Fruit fly (Drosophila melanogaster) whole organism, embryonic: ENCODE measurements around the gene cbt.

Source experiments
- B-H1 ChIP-seq: fragments of 200-800 bp; sonication (Bioruptor generic); IDR thresholded peaks from 3 replicates; pipeline ENCODE4 v1.3.6; 2022; ENCODE audit warnings: missing biosample characterization, missing genetic modification characterization
- BEAF-32 ChIP-seq: fragments of 200-800 bp; sonication (Bioruptor generic); optimal IDR thresholded peaks from 3 replicates; lab custom pipeline; 2017; ENCODE audit warnings: missing biosample characterization, missing genetic modification characterization, mild to moderate bottlenecking, moderate library complexity, missing genetic modification reagents
- CG10267 ChIP-seq: fragments of 200-800 bp; sonication (Bioruptor generic); optimal IDR thresholded peaks from 2 replicates; lab custom pipeline; 2018; ENCODE audit warnings: missing biosample characterization, mild to moderate bottlenecking, missing genetic modification characterization, moderate library complexity
- CG10462 ChIP-seq: fragments of 200-800 bp; sonication (Bioruptor generic); optimal IDR thresholded peaks from 2 replicates; lab custom pipeline; 2016; ENCODE audit warnings: missing biosample characterization, missing genetic modification characterization
- CG10979 ChIP-seq: fragments of 200-800 bp; sonication (Bioruptor generic); optimal IDR thresholded peaks from 2 replicates; lab custom pipeline; 2018; ENCODE audit warnings: missing biosample characterization, mild to moderate bottlenecking, missing genetic modification characterization, moderate library complexity
- CG11093 ChIP-seq: fragments of 200-800 bp; sonication (Bioruptor generic); IDR thresholded peaks from 3 replicates; pipeline ENCODE4 v1.3.6; 2022; ENCODE audit warnings: missing biosample characterization, missing genetic modification characterization
- CG11398 ChIP-seq: fragments of 200-800 bp; sonication (Bioruptor generic); optimal IDR thresholded peaks from 2 replicates; lab custom pipeline; 2016; ENCODE audit warnings: missing biosample characterization, missing genetic modification characterization
- CG12391 ChIP-seq: fragments of 200-800 bp; sonication (Bioruptor generic); optimal IDR thresholded peaks from 3 replicates; lab custom pipeline; 2018; ENCODE audit warnings: missing biosample characterization, mild to moderate bottlenecking, missing genetic modification characterization, moderate library complexity
- CG14050 ChIP-seq: fragments of 200-800 bp; sonication (Bioruptor generic); IDR thresholded peaks from 3 replicates; pipeline ENCODE4 v1.3.6; 2022; ENCODE audit warnings: missing biosample characterization, missing genetic modification characterization
- CG14965 ChIP-seq: fragments of 200-800 bp; sonication (Bioruptor generic); optimal IDR thresholded peaks from 2 replicates; lab custom pipeline; 2016; ENCODE audit warnings: missing biosample characterization, missing genetic modification characterization, borderline replicate concordance
- CG15269 ChIP-seq: fragments of 200-800 bp; sonication (Bioruptor generic); optimal IDR thresholded peaks from 2 replicates; lab custom pipeline; 2018; ENCODE audit warnings: missing biosample characterization, mild to moderate bottlenecking, missing genetic modification characterization, moderate library complexity
- CG15479 ChIP-seq: fragments of 200-800 bp; sonication (Bioruptor generic); optimal IDR thresholded peaks from 3 replicates; lab custom pipeline; 2019; ENCODE audit warnings: missing biosample characterization, mild to moderate bottlenecking, missing genetic modification characterization, moderate library complexity
- CG17829 ChIP-seq: fragments of 200-800 bp; optimal IDR thresholded peaks from 2 replicates; lab custom pipeline; 2019; ENCODE audit warnings: missing biosample characterization, mild to moderate bottlenecking, missing genetic modification characterization, moderate library complexity
- CG18011 ChIP-seq: fragments of 200-800 bp; sonication (Bioruptor generic); optimal IDR thresholded peaks from 2 replicates; lab custom pipeline; 2017; ENCODE audit warnings: missing biosample characterization, missing genetic modification characterization, mild to moderate bottlenecking, moderate library complexity, missing genotype
- CG2678 ChIP-seq: fragments of 200-800 bp; sonication (Bioruptor generic); optimal IDR thresholded peaks from 3 replicates; lab custom pipeline; 2019; ENCODE audit warnings: missing biosample characterization, mild to moderate bottlenecking, missing genetic modification characterization, moderate library complexity
- CG3163 ChIP-seq: fragments of 200-800 bp; sonication (Bioruptor generic); optimal IDR thresholded peaks from 3 replicates; lab custom pipeline; 2016; ENCODE audit warnings: missing biosample characterization, missing genetic modification characterization
- CG32772 ChIP-seq: fragments of 200-800 bp; sonication (Bioruptor generic); IDR thresholded peaks from 2 replicates; pipeline ENCODE4 v1.3.6; 2022; ENCODE audit warnings: missing biosample characterization, missing genetic modification characterization
- CG4617 ChIP-seq: fragments of 200-800 bp; sonication (Bioruptor generic); optimal IDR thresholded peaks from 3 replicates; lab custom pipeline; 2016; ENCODE audit warnings: missing biosample characterization, missing genetic modification characterization, borderline replicate concordance
- CG6813 ChIP-seq: fragments of 200-800 bp; sonication (Bioruptor generic); optimal IDR thresholded peaks from 2 replicates; lab custom pipeline; 2017; ENCODE audit warnings: missing biosample characterization, missing genetic modification characterization, mild to moderate bottlenecking, moderate library complexity, missing genetic modification reagents
- CG7357 ChIP-seq: fragments of 200-800 bp; sonication (Bioruptor generic); IDR thresholded peaks from 3 replicates; pipeline ENCODE4 v1.3.6; 2022; ENCODE audit warnings: missing biosample characterization, missing genetic modification characterization
- CG7372 ChIP-seq: fragments of 200-800 bp; sonication (Bioruptor generic); IDR thresholded peaks from 2 replicates; pipeline ENCODE4 v1.3.6; 2022; ENCODE audit warnings: missing biosample characterization, missing genetic modification characterization
- CG7928 ChIP-seq: fragments of 200-800 bp; sonication (Bioruptor generic); optimal IDR thresholded peaks from 2 replicates; lab custom pipeline; 2017; ENCODE audit warnings: missing biosample characterization, mild to moderate bottlenecking, missing genetic modification characterization
- CG9817 ChIP-seq: fragments of 200-800 bp; sonication (Bioruptor generic); optimal IDR thresholded peaks from 2 replicates; lab custom pipeline; 2018; ENCODE audit warnings: missing biosample characterization, mild to moderate bottlenecking, missing genetic modification characterization, moderate library complexity
- D ChIP-seq, 2 experiments: fragments of 200-800 bp in 1 of 2; fragments of >200 bp in 1 of 2; sonication (Bioruptor generic) in 1 of 2; optimal IDR thresholded peaks; 2 replicates in 1 of 2; 3 replicates in 1 of 2; lab custom pipeline; 2017; ENCODE audit warnings: mild to moderate bottlenecking in 1 of 2, missing biosample characterization in 1 of 2, missing genetic modification characterization in 1 of 2, missing genetic modification reagents in 1 of 2
- Dek ChIP-seq: fragments of 200-800 bp; sonication (Bioruptor generic); optimal IDR thresholded peaks from 3 replicates; lab custom pipeline; 2019; ENCODE audit warnings: missing biosample characterization, mild to moderate bottlenecking, missing genetic modification characterization, moderate library complexity
- E2f2 ChIP-seq: fragments of 200-800 bp; sonication (Bioruptor generic); IDR thresholded peaks from 2 replicates; pipeline ENCODE4 v1.3.6; 2022; ENCODE audit warnings: missing biosample characterization, missing genetic modification characterization
- Hr39 ChIP-seq: fragments of >200 bp; optimal IDR thresholded peaks from 2 replicates; lab custom pipeline; 2017
- Hr51 ChIP-seq, 2 experiments: fragments of 200-800 bp; sonication (Bioruptor generic); optimal IDR thresholded peaks; 2 replicates in 1 of 2; 3 replicates in 1 of 2; lab custom pipeline; 2016 to 2018; ENCODE audit warnings: missing biosample characterization in 2 of 2, missing genetic modification characterization in 2 of 2, mild to moderate bottlenecking in 1 of 2, moderate library complexity in 1 of 2
- Mad ChIP-seq: fragments of 200-800 bp; sonication (Bioruptor generic); optimal IDR thresholded peaks from 2 replicates; lab custom pipeline; 2016; ENCODE audit warnings: missing biosample characterization, missing genetic modification characterization
- Xrp1 ChIP-seq: fragments of 200-800 bp; sonication (Bioruptor generic); IDR thresholded peaks from 2 replicates; pipeline ENCODE4 v1.3.6; 2022; ENCODE audit warnings: missing biosample characterization, missing genetic modification characterization
- ato ChIP-seq: fragments of 200-800 bp; sonication (Bioruptor generic); IDR thresholded peaks from 2 replicates; pipeline ENCODE4 v1.3.6; 2022; ENCODE audit warnings: missing biosample characterization, missing genetic modification characterization; ENCODE audit not compliant: partially characterized antibody
- crol ChIP-seq: fragments of 200-800 bp; sonication (Bioruptor generic); IDR thresholded peaks from 2 replicates; pipeline ENCODE4 v1.3.6; 2022; ENCODE audit warnings: missing biosample characterization, missing genetic modification characterization
- eve ChIP-seq, 2 experiments: fragments of >200 bp; optimal IDR thresholded peaks; 2 replicates each; lab custom pipeline; 2017; ENCODE audit warnings: missing biosample characterization in 2 of 2, missing genetic modification characterization in 2 of 2
- ewg ChIP-seq: fragments of 200-800 bp; sonication (Bioruptor generic); optimal IDR thresholded peaks from 3 replicates; lab custom pipeline; 2017; ENCODE audit warnings: mild to moderate bottlenecking, missing biosample characterization, missing genetic modification reagents, missing genetic modification characterization
- eyg ChIP-seq: fragments of 200-800 bp; sonication (Bioruptor generic); optimal IDR thresholded peaks from 3 replicates; lab custom pipeline; 2016; ENCODE audit warnings: missing biosample characterization, missing genetic modification characterization
- klu ChIP-seq: fragments of 200-800 bp; sonication (Bioruptor generic); IDR thresholded peaks from 2 replicates; pipeline ENCODE4 v1.3.6; 2022; ENCODE audit warnings: missing biosample characterization, missing genetic modification characterization
- maf-S ChIP-seq: fragments of 200-800 bp; sonication (Bioruptor generic); optimal IDR thresholded peaks from 2 replicates; lab custom pipeline; 2016; ENCODE audit warnings: missing biosample characterization, missing genetic modification characterization
- pan ChIP-seq, 4 experiments: fragments of >200 bp in 3 of 4; fragments of 200-800 bp in 1 of 4; sonication (Bioruptor generic) in 1 of 4; optimal IDR thresholded peaks in 3 of 4; IDR thresholded peaks in 1 of 4; 2 replicates each; pipeline versions ENCODE4 v1.3.6 to Lab custom; 2017 to 2022; ENCODE audit warnings: missing biosample characterization in 2 of 4, missing genetic modification characterization in 2 of 4, mixed read lengths in 1 of 4
- peb ChIP-seq: fragments of 200-800 bp; sonication (Bioruptor generic); IDR thresholded peaks from 2 replicates; pipeline ENCODE4 v1.3.6; 2022; ENCODE audit warnings: missing biosample characterization, missing genetic modification characterization
- sc ChIP-seq, 3 experiments: fragments of >200 bp in 2 of 3; fragments of 200-800 bp in 1 of 3; sonication (Bioruptor generic) in 1 of 3; optimal IDR thresholded peaks; 2 replicates in 2 of 3; 3 replicates in 1 of 3; lab custom pipeline; 2017; ENCODE audit warnings: mild to moderate bottlenecking in 1 of 3, missing biosample characterization in 1 of 3, missing genetic modification characterization in 1 of 3, missing genetic modification reagents in 1 of 3
- so ChIP-seq: fragments of 200-800 bp; sonication (Bioruptor generic); IDR thresholded peaks from 3 replicates; pipeline ENCODE4 v1.3.6; 2022; ENCODE audit warnings: missing biosample characterization, missing genetic modification characterization
- sqz ChIP-seq: fragments of 200-800 bp; sonication (Bioruptor generic); optimal IDR thresholded peaks from 3 replicates; lab custom pipeline; 2018; ENCODE audit warnings: missing biosample characterization, mild to moderate bottlenecking, missing genetic modification characterization
- stwl ChIP-seq: fragments of 200-800 bp; sonication (Bioruptor generic); optimal IDR thresholded peaks from 3 replicates; lab custom pipeline; 2018; ENCODE audit warnings: missing biosample characterization, mild to moderate bottlenecking, missing genetic modification characterization, moderate library complexity
- ttk ChIP-seq: fragments of 200-800 bp; sonication (Bioruptor generic); IDR thresholded peaks from 2 replicates; pipeline ENCODE4 v2.1.2; 2022; ENCODE audit warnings: missing biosample characterization, missing genetic modification characterization
- tup ChIP-seq: fragments of 200-800 bp; sonication (Bioruptor generic); optimal IDR thresholded peaks from 2 replicates; lab custom pipeline; 2016; ENCODE audit warnings: missing biosample characterization, mild to moderate bottlenecking, missing genetic modification characterization, moderate library complexity
- tx ChIP-seq: fragments of 200-800 bp; sonication (Bioruptor generic); optimal IDR thresholded peaks from 2 replicates; lab custom pipeline; 2016; ENCODE audit warnings: missing biosample characterization, missing genetic modification characterization
- yki ChIP-seq: fragments of >200 bp; optimal IDR thresholded peaks from 3 replicates; lab custom pipeline; 2018

The cbt gene

DNA sequence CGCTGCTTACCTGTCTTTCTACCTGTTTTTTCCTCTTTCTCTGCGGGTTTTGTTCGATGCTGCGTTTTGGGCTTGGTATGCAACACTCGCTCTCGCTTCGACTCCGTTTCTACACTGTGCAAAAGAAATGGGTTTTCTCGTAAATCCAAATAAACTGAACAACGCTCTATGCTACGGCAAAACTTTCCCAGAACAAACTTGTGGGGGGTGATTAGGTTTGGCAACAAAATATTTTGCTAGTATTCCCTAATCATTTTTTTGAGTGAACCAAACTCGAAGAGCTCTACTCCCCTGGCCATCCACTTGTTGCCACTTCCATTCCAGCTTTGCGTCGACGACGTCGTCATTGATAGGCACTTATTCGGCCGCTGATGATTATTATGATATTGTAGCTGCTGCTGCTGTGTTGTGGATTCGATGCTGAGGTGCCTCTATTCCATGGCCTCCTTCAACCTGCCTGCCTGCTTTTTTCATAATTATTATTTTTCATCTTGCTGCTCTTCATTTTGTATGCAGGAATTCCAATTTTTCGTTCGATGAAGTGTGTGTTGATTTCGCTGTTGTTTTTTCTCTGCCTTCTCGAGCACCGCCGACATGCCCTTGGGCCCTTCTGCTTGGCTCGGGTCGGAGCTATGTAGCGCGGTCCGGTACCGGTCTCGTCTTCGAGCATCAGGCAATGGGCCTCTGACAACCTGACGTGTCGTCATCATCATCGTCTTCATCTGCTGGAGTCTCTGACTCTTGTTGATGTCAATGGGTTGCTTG is 37.4 kb downstream of the cbt start (continued):
- TF ChIP-seq Hr51 (GFP tag; optimal IDR thresholded peaks at IDR 0.05; lab: Kevin White, UChicago) (peak in 1 of 2 experiments; percentile 68), CG6813 (GFP tag; lab: Kevin White, UChicago) (peak; percentile 80), CG10462 (GFP tag; lab: Kevin White, UChicago) (peak; percentile 71), CG18011 (GFP tag; lab: Kevin White, UChicago) (no peak), CG7928 (GFP tag; lab: Kevin White, UChicago) (no peak), ewg (GFP tag; lab: Kevin White, UChicago) (peak; percentile 75), Dek (peak; percentile 51), eyg (GFP tag; lab: Kevin White, UChicago) (peak; percentile 19), CG17829 (peak; percentile 91), ato (GFP tag; lab: Robert Waterston, UW) (no peak), yki (lab: Kevin White, UChicago) (no peak), Hr39 (lab: Kevin White, UChicago) (no peak), D (optimal IDR thresholded peaks at IDR 0.05; lab: Kevin White, UChicago) (no peak), D (GFP tag; optimal IDR thresholded peaks at IDR 0.05; lab: Kevin White, UChicago) (peak; percentile 82), CG10267 (tag; lab: Kevin White, UChicago) (peak; percentile 81), CG7357 (GFP tag; lab: Robert Waterston, UW) (peak; percentile 75; the same call in 1 of the 3 replicates), CG3163 (GFP tag; lab: Kevin White, UChicago) (peak; percentile 63), CG15479 (GFP tag; lab: Kevin White, UChicago) (peak; percentile 63), sqz (GFP tag; lab: Kevin White, UChicago) (peak; percentile 45), Xrp1 (peak; percentile 93), klu (GFP tag; lab: Robert Waterston, UW) (peak; percentile 58), CG4617 (GFP tag; lab: Kevin White, UChicago) (no peak), CG9817 (tag; lab: Kevin White, UChicago) (peak; percentile 29), crol (GFP tag; lab: Robert Waterston, UW) (peak; percentile 77), so (GFP tag; lab: Robert Waterston, UW) (peak; percentile 75; the same call in 2 of the 3 replicates), Mad (peak; percentile 77), pan (optimal IDR thresholded peaks at IDR 0.05; lab: Kevin White, UChicago) (no peak), pan (GFP tag; optimal IDR thresholded peaks at IDR 0.05 in 1 of 2, IDR thresholded peaks at IDR 0.05 in 1 of 2) (peak in 1 of 2 experiments; percentile 85), ttk (peak; percentile 87), CG7372 (GFP tag; lab: Robert Waterston, UW) (peak; percentile 42; the same call in 1 of the 2 replicates), CG15269 (tag; lab: Kevin White, UChicago) (no peak), peb (GFP tag; lab: Robert Waterston, UW) (peak; percentile 82), CG2678 (tag; lab: Kevin White, UChicago) (no peak), CG32772 (GFP tag; lab: Robert Waterston, UW) (peak; percentile 81), E2f2 (peak; percentile 62), tup (GFP tag; lab: Kevin White, UChicago) (peak; percentile 59), BEAF-32 (no peak), stwl (tag; lab: Kevin White, UChicago) (peak; percentile 23), CG12391 (peak; percentile 87), CG11398 (GFP tag; lab: Kevin White, UChicago) (peak; percentile 64), eve (GFP tag; optimal IDR thresholded peaks at IDR 0.05; lab: Kevin White, UChicago) (no peak), B-H1 (GFP tag; lab: Robert Waterston, UW) (peak; percentile 64; the same call in 2 of the 3 replicates), CG10979 (tag; lab: Kevin White, UChicago) (peak; percentile 91), sc (optimal IDR thresholded peaks at IDR 0.05; lab: Kevin White, UChicago) (no peak), sc (GFP tag; optimal IDR thresholded peaks at IDR 0.05; lab: Kevin White, UChicago) (peak; percentile 70), CG14050 (GFP tag; lab: Robert Waterston, UW) (peak; percentile 68; the same call in 2 of the 3 replicates), CG11093 (GFP tag; lab: Robert Waterston, UW) (peak; percentile 81), maf-S (GFP tag; lab: Kevin White, UChicago) (peak; percentile 67), CG14965 (GFP tag; lab: Kevin White, UChicago) (peak; percentile 12), tx (GFP tag; lab: Kevin White, UChicago) (peak; percentile 50)
